Worm (Caenorhabditis elegans) whole organism, L1 larva: ENCODE measurements around the gene srh-297.
A peak's percentile ranks its signal among the peaks of the same experiment; 100 is the strongest.

Source experiments
- C16A3.4 ChIP-seq: fragments of 150-350 bp; optimal IDR thresholded peaks from 2 replicates; lab custom pipeline; 2014; ENCODE audit warnings: missing biosample characterization, missing genetic modification characterization
- alr-1 ChIP-seq: fragments of 200-800 bp; sonication (Bioruptor generic); optimal IDR thresholded peaks from 2 replicates; lab custom pipeline; 2018; ENCODE audit warnings: borderline replicate concordance, mild to moderate bottlenecking, missing genetic modification characterization, missing compliant biosample characterization
- aly-2 ChIP-seq: fragments of 150-350 bp; optimal IDR thresholded peaks from 2 replicates; lab custom pipeline; 2014; ENCODE audit warnings: missing biosample characterization, missing genetic modification characterization
- blmp-1 ChIP-seq: fragments of 150-350 bp; optimal IDR thresholded peaks from 2 replicates; lab custom pipeline; 2014; ENCODE audit warnings: missing biosample characterization, missing genetic modification characterization
- ceh-82 ChIP-seq, 3 experiments: fragments of 150-350 bp in 1 of 3; sonication (generic microtip) in 2 of 3; optimal IDR thresholded peaks; 2 replicates each; lab custom pipeline; 2014 to 2017; ENCODE audit warnings: missing biosample characterization in 3 of 3, missing genetic modification characterization in 3 of 3
- ceh-88 ChIP-seq: fragments of 200-800 bp; sonication (Bioruptor generic); IDR thresholded peaks from 2 replicates; pipeline ENCODE4 v1.3.6; 2022; ENCODE audit warnings: missing genetic modification characterization, missing compliant biosample characterization
- ces-1 ChIP-seq: fragments of 150-350 bp; optimal IDR thresholded peaks from 2 replicates; lab custom pipeline; 2014; ENCODE audit warnings: missing biosample characterization, missing genetic modification reagents, missing genetic modification characterization
- efl-1 ChIP-seq, 4 experiments: fragments of 150-350 bp; optimal IDR thresholded peaks in 3 of 4; peaks in 1 of 4; 1 replicate in 1 of 4; 2 replicates in 3 of 4; lab custom pipeline; 2014; ENCODE audit warnings: missing biosample characterization in 2 of 4, missing genetic modification characterization in 2 of 4, missing genetic modification reagents in 2 of 4
- egl-27 ChIP-seq, 2 experiments: fragments of 150-350 bp in 1 of 2; sonication (generic microtip); optimal IDR thresholded peaks; 3 replicates each; lab custom pipeline; 2017 to 2018; ENCODE audit warnings: missing biosample characterization in 2 of 2, missing genetic modification characterization in 2 of 2, missing genetic modification reagents in 2 of 2
- elt-3 ChIP-seq, 6 experiments: fragments of 150-350 bp in 1 of 6; sonication (generic microtip); optimal IDR thresholded peaks; 2 replicates each; lab custom pipeline; 2017 to 2018; ENCODE audit warnings: missing biosample characterization in 6 of 6, missing genetic modification characterization in 6 of 6, inconsistent platforms in 1 of 6
- fkh-10 ChIP-seq: sonication (generic microtip); optimal IDR thresholded peaks from 2 replicates; lab custom pipeline; 2017; ENCODE audit warnings: missing biosample characterization, missing genetic modification reagents, missing genetic modification characterization
- grh-1 ChIP-seq: fragments of 200-800 bp; sonication (Bioruptor generic); IDR thresholded peaks from 2 replicates; pipeline ENCODE4 v1.3.6; 2022; ENCODE audit warnings: missing genetic modification reagents, missing genetic modification characterization, missing compliant biosample characterization
- hlh-17 ChIP-seq: fragments of 200-800 bp; sonication (Bioruptor generic); optimal IDR thresholded peaks from 2 replicates; lab custom pipeline; 2018; ENCODE audit warnings: missing genetic modification characterization, mild to moderate bottlenecking, missing compliant biosample characterization, moderate library complexity, borderline replicate concordance
- lin-35 ChIP-seq, 2 experiments: fragments of 150-350 bp; optimal IDR thresholded peaks; 2 replicates each; lab custom pipeline; 2014; ENCODE audit warnings: missing biosample characterization in 2 of 2, missing genetic modification characterization in 2 of 2, missing genetic modification reagents in 2 of 2
- lir-3 ChIP-seq: sonication (generic microtip); optimal IDR thresholded peaks from 2 replicates; lab custom pipeline; 2016; ENCODE audit warnings: mild to moderate bottlenecking, missing genetic modification characterization, moderate library complexity, missing compliant biosample characterization; ENCODE audit not compliant: poor library complexity
- mep-1 ChIP-seq: fragments of 150-350 bp; optimal IDR thresholded peaks from 2 replicates; lab custom pipeline; 2014; ENCODE audit warnings: missing biosample characterization, missing genetic modification characterization
- nhr-12 ChIP-seq: sonication (generic microtip); optimal IDR thresholded peaks from 2 replicates; lab custom pipeline; 2017; ENCODE audit warnings: missing biosample characterization, missing genetic modification characterization
- nhr-28 ChIP-seq: fragments of 150-350 bp; optimal IDR thresholded peaks from 2 replicates; lab custom pipeline; 2014; ENCODE audit warnings: missing biosample characterization, missing genetic modification characterization
- nhr-71 ChIP-seq: sonication (generic microtip); optimal IDR thresholded peaks from 2 replicates; lab custom pipeline; 2016; ENCODE audit warnings: mild to moderate bottlenecking, missing genetic modification characterization, moderate library complexity, missing compliant biosample characterization
- nhr-84 ChIP-seq: sonication (generic microtip); optimal IDR thresholded peaks from 2 replicates; lab custom pipeline; 2017; ENCODE audit warnings: missing biosample characterization, missing genetic modification characterization
- nhr-90 ChIP-seq: sonication (generic microtip); optimal IDR thresholded peaks from 2 replicates; lab custom pipeline; 2016; ENCODE audit warnings: mild to moderate bottlenecking, missing genetic modification characterization, missing compliant biosample characterization; ENCODE audit not compliant: poor library complexity
- pqm-1 ChIP-seq: sonication (generic microtip); optimal IDR thresholded peaks from 3 replicates; lab custom pipeline; 2017; ENCODE audit warnings: missing biosample characterization, missing genetic modification characterization
- snu-23 ChIP-seq: sonication (generic microtip); optimal IDR thresholded peaks from 2 replicates; lab custom pipeline; 2016; ENCODE audit warnings: missing genetic modification characterization, missing compliant biosample characterization
- sptf-1 ChIP-seq: fragments of 150-350 bp; optimal IDR thresholded peaks from 2 replicates; lab custom pipeline; 2014; ENCODE audit warnings: missing biosample characterization, missing genetic modification characterization
- sup-37 ChIP-seq: fragments of 200-800 bp; sonication (Bioruptor generic); optimal IDR thresholded peaks from 2 replicates; lab custom pipeline; 2018; ENCODE audit warnings: mild to moderate bottlenecking, missing genetic modification characterization, missing compliant biosample characterization
- tlp-1 ChIP-seq: fragments of 150-350 bp; optimal IDR thresholded peaks from 2 replicates; lab custom pipeline; 2014; ENCODE audit warnings: missing biosample characterization, missing genetic modification characterization
- zag-1 ChIP-seq: fragments of 150-350 bp; optimal IDR thresholded peaks from 2 replicates; lab custom pipeline; 2014; ENCODE audit warnings: missing biosample characterization, missing genetic modification characterization

Gene srh-297

ce11 chrII:3245836-3246235, 15.5 kb upstream of the srh-297 start, which contains the start of gene C17F4.7 (continued):
- TF ChIP-seq nhr-71 (tag; lab: Kevin White, UChicago) (no peak), egl-27 (tag; optimal IDR thresholded peaks at IDR 0.05; lab: Kevin White, UChicago) (no peak), ceh-88 (GFP tag; lab: Robert Waterston, UW) (no peak), grh-1 (GFP tag; lab: Robert Waterston, UW) (no peak), tlp-1 (tag; lab: Kevin White, UChicago) (peak; percentile 69), pqm-1 (peak; percentile 62), nhr-90 (tag; lab: Kevin White, UChicago) (peak; percentile 37), alr-1 (no peak), lin-35 (GFP tag; optimal IDR thresholded peaks at IDR 0.05; lab: Kevin White, UChicago) (peak in 1 of 2 experiments; percentile 34)

ce11 chrII:3244758-3245157, 14.4 kb upstream of the srh-297 start:
- TF ChIP-seq nhr-28 (tag; lab: Kevin White, UChicago) (no peak), sptf-1 (no peak)

ce11 chrII:3244070-3244469, 13.7 kb upstream of the srh-297 start, which contains the start of gene C17F4.12:
TSS of gene C17F4.12 (minus strand) at chrII:3244170.
- TF ChIP-seq zag-1 (tag; lab: Kevin White, UChicago) (no peak), lir-3 (no peak), blmp-1 (peak; percentile 85), mep-1 (no peak), nhr-71 (tag; lab: Kevin White, UChicago) (no peak), egl-27 (tag; optimal IDR thresholded peaks at IDR 0.05; lab: Kevin White, UChicago) (no peak), elt-3 (tag; optimal IDR thresholded peaks at IDR 0.05; lab: Kevin White, UChicago) (peak in 1 of 6 experiments; percentile 9), aly-2 (tag; lab: Kevin White, UChicago) (no peak)

ce11 chrII:3241842-3242241, 11.5 kb upstream of the srh-297 start:
- TF ChIP-seq blmp-1: peak; percentile 99
- TF ChIP-seq hlh-17 (GFP tag; lab: Kevin White, UChicago): no peak
- no peak for TF ChIP-seq ceh-82 (tag; optimal IDR thresholded peaks at IDR 0.05; lab: Kevin White, UChicago)
- no peak for TF ChIP-seq snu-23 (GFP tag; lab: Kevin White, UChicago)
- TF ChIP-seq nhr-12: no peak
- no peak for TF ChIP-seq C16A3.4 (tag; lab: Kevin White, UChicago)
- TF ChIP-seq elt-3 (tag; optimal IDR thresholded peaks at IDR 0.05; lab: Kevin White, UChicago): peak in 2 of 6 experiments; percentile 50 to 77
- no peak for TF ChIP-seq nhr-71 (tag; lab: Kevin White, UChicago)
- no peak for TF ChIP-seq nhr-84 (tag; lab: Kevin White, UChicago)

- TF ChIP-seq blmp-1 (peak; percentile 87), ces-1 (GFP tag; lab: Kevin White, UChicago) (no peak)
Measured at ce11 chrII:3240207-3240606, 9.9 kb upstream of the srh-297 start, which contains the start of gene C17F4.3. TSS of gene C17F4.3 (plus strand) at chrII:3240507.

ce11 chrII:3237038-3237521, 6.8 kb upstream of the srh-297 start, which contains the start of the genes srz-67 and C17F4.11:
TSS of gene srz-67 (minus strand) at chrII:3237138.
TSS of gene C17F4.11 (plus strand) at chrII:3237471.
- TF ChIP-seq fkh-10 (GFP tag; lab: Kevin White, UChicago) (no peak), lir-3 (no peak), efl-1 (optimal IDR thresholded peaks at IDR 0.05; lab: Kevin White, UChicago) (no peak), efl-1 (GFP tag; optimal IDR thresholded peaks at IDR 0.05 in 1 of 2; lab: Kevin White, UChicago) (peak in 1 of 2 experiments; percentile 65)

ce11 chrII:3234725-3235124, 4.4 kb upstream of the srh-297 start, which contains the start of gene C17F4.8:
TSS of gene C17F4.8 (minus strand) at chrII:3234825.
- no peak for TF ChIP-seq sup-37 (GFP tag; lab: Kevin White, UChicago)
